Worm (Caenorhabditis elegans) whole organism, early embryonic: ENCODE data around the gene srh-219.

Source experiments
- B0310.2 ChIP-seq: sonication (generic microtip); optimal IDR thresholded peaks from 2 replicates; lab custom pipeline; 2016; ENCODE audit warnings: mild to moderate bottlenecking, missing genetic modification characterization, missing compliant biosample characterization
- ama-1 ChIP-seq: fragments of 150-350 bp; optimal IDR thresholded peaks from 2 replicates; lab custom pipeline; 2014
- hmg-4 ChIP-seq: fragments of 200-800 bp; sonication (Bioruptor generic); optimal IDR thresholded peaks from 2 replicates; lab custom pipeline; 2018; ENCODE audit warnings: mild to moderate bottlenecking, missing genetic modification characterization, missing compliant biosample characterization
- hnd-1 ChIP-seq: sonication (generic microtip); optimal IDR thresholded peaks from 2 replicates; lab custom pipeline; 2016; ENCODE audit warnings: missing genetic modification characterization, missing compliant biosample characterization
- pes-1 ChIP-seq: fragments of 200-800 bp; sonication (Bioruptor generic); IDR thresholded peaks from 2 replicates; pipeline ENCODE4 v1.3.6; 2022; ENCODE audit warnings: missing genetic modification reagents, missing genetic modification characterization, missing compliant biosample characterization
- scrt-1 ChIP-seq: fragments of 200-800 bp; sonication (Bioruptor generic); IDR thresholded peaks from 2 replicates; pipeline ENCODE4 v1.3.6; 2022; ENCODE audit warnings: missing genetic modification characterization, missing compliant biosample characterization

- TF ChIP-seq hnd-1 (tag; lab: Kevin White, UChicago) (no peak), ama-1 (lab: Kevin White, UChicago) (no peak), pes-1 (no peak), scrt-1 (GFP tag; lab: Robert Waterston, UW) (no peak), B0310.2 (tag; lab: Kevin White, UChicago) (no peak), hmg-4 (no peak)
Observed at ce11 chrV:15448865-15449264, 46.4 kb upstream of the srh-219 start, which contains the start of gene T26H5.14.
